In genomic region chrX:22949951-22950350, dm6 we compare ENCODE assay signal across 2 fruit fly cellular contexts.
A peak's percentile ranks its signal among the peaks of the same experiment; 100 is the strongest.
TF ChIP-seq lines count a peak whose summit lies in the region.

No protein-coding gene starts in this region.

TF ChIP-seq in whole organism, prepupa, 60 proteins besides CTCF, POLR2A, EP300 and RAD21:
- TF ChIP-seq CG8119 (GFP tag; IDR thresholded peaks at IDR 0.05; lab: Robert Waterston, UW) (peak; percentile 31; the same call in 1 of the 3 replicates), eg (GFP tag; IDR thresholded peaks at IDR 0.05; lab: Robert Waterston, UW) (peak; percentile 74)

TF ChIP-seq in whole organism, pupa, 21 proteins besides CTCF, POLR2A, EP300 and RAD21:
- peak; percentile 66; the same call in 2 of the 3 replicates for TF ChIP-seq CG4496 (GFP tag; IDR thresholded peaks at IDR 0.05; lab: Robert Waterston, UW)
- TF ChIP-seq CG12605 (GFP tag; IDR thresholded peaks at IDR 0.05; lab: Robert Waterston, UW), result peak; percentile 57
